Fruit fly (Drosophila melanogaster) whole organism, prepupa: Measurements from ENCODE around the gene CG14883.
A peak's percentile ranks its signal among the peaks of the same experiment; 100 is the strongest.

Experiments used
- CG11294 ChIP-seq: fragments of 200-800 bp; sonication (Bioruptor generic); IDR thresholded peaks from 2 replicates; pipeline ENCODE4 v1.3.6; 2022; ENCODE audit warnings: missing biosample characterization, missing genetic modification characterization
- CG11762 ChIP-seq: fragments of 200-800 bp; sonication (Bioruptor generic); optimal IDR thresholded peaks from 3 replicates; lab custom pipeline; 2016; ENCODE audit warnings: missing biosample characterization, missing genetic modification characterization; ENCODE audit not compliant: insufficient read depth
- CG11902 ChIP-seq: fragments of 200-800 bp; sonication (Bioruptor generic); optimal IDR thresholded peaks from 3 replicates; lab custom pipeline; 2016; ENCODE audit warnings: missing biosample characterization, missing genetic modification characterization
- CG15336 ChIP-seq: fragments of 200-800 bp; sonication (Bioruptor generic); IDR thresholded peaks from 2 replicates; pipeline ENCODE4 v1.3.6; 2022; ENCODE audit warnings: missing biosample characterization, missing genetic modification characterization
- CG1621 ChIP-seq: fragments of 200-800 bp; sonication (Bioruptor generic); optimal IDR thresholded peaks from 3 replicates; lab custom pipeline; 2018; ENCODE audit warnings: missing biosample characterization, mild to moderate bottlenecking, missing genetic modification characterization
- CG16779 ChIP-seq: fragments of 200-800 bp; sonication (Bioruptor generic); optimal IDR thresholded peaks from 3 replicates; lab custom pipeline; 2017; ENCODE audit warnings: missing biosample characterization, mild to moderate bottlenecking, missing genetic modification characterization
- CG3032 ChIP-seq: fragments of 200-800 bp; optimal IDR thresholded peaks from 2 replicates; lab custom pipeline; 2019; ENCODE audit warnings: missing biosample characterization, mild to moderate bottlenecking, missing genetic modification characterization, moderate library complexity
- CG31627 ChIP-seq: fragments of 200-800 bp; sonication (Bioruptor generic); optimal IDR thresholded peaks from 3 replicates; lab custom pipeline; 2016; ENCODE audit warnings: missing biosample characterization, missing genetic modification characterization
- CG34406 ChIP-seq: fragments of 200-800 bp; sonication (Bioruptor generic); optimal IDR thresholded peaks from 3 replicates; lab custom pipeline; 2016; ENCODE audit warnings: missing biosample characterization, missing genetic modification characterization
- CG4318 ChIP-seq: fragments of 200-800 bp; sonication (Bioruptor generic); optimal IDR thresholded peaks from 3 replicates; lab custom pipeline; 2017; ENCODE audit warnings: missing biosample characterization, mild to moderate bottlenecking, missing genetic modification characterization
- CG6163 ChIP-seq: fragments of 200-800 bp; sonication (Bioruptor generic); IDR thresholded peaks from 3 replicates; pipeline ENCODE4 v1.3.6; 2022; ENCODE audit warnings: missing biosample characterization, missing genetic modification characterization
- CG6276 ChIP-seq: fragments of 200-800 bp; sonication (Bioruptor generic); optimal IDR thresholded peaks from 2 replicates; lab custom pipeline; 2017; ENCODE audit warnings: missing biosample characterization, mild to moderate bottlenecking, missing genetic modification characterization
- CG6792 ChIP-seq: fragments of 200-800 bp; sonication (Bioruptor generic); optimal IDR thresholded peaks from 3 replicates; lab custom pipeline; 2016; ENCODE audit warnings: missing biosample characterization, missing genetic modification characterization
- CG6808 ChIP-seq: fragments of 200-800 bp; sonication (Bioruptor generic); optimal IDR thresholded peaks from 3 replicates; lab custom pipeline; 2017; ENCODE audit warnings: missing biosample characterization, missing genetic modification characterization, mild to moderate bottlenecking, moderate library complexity, missing genetic modification reagents
- CG7368 ChIP-seq: fragments of 200-800 bp; sonication (Bioruptor generic); optimal IDR thresholded peaks from 3 replicates; lab custom pipeline; 2016; ENCODE audit warnings: missing biosample characterization, missing genetic modification characterization
- CG8119 ChIP-seq: fragments of 200-800 bp; sonication (Bioruptor generic); IDR thresholded peaks from 3 replicates; pipeline ENCODE4 v1.3.6; 2022; ENCODE audit warnings: missing biosample characterization, missing genetic modification characterization
- CG8632 ChIP-seq: fragments of 200-800 bp; sonication (Bioruptor generic); optimal IDR thresholded peaks from 3 replicates; lab custom pipeline; 2016; ENCODE audit warnings: missing biosample characterization, missing genetic modification characterization
- CG9139 ChIP-seq: fragments of 200-800 bp; sonication (Bioruptor generic); optimal IDR thresholded peaks from 3 replicates; lab custom pipeline; 2017; ENCODE audit warnings: missing biosample characterization, mild to moderate bottlenecking, missing genetic modification characterization
- Eip75B ChIP-seq: fragments of 200-800 bp; sonication (Bioruptor generic); optimal IDR thresholded peaks from 3 replicates; lab custom pipeline; 2016; ENCODE audit warnings: missing biosample characterization, missing genetic modification characterization
- Eip78C ChIP-seq: fragments of 200-800 bp; sonication (Bioruptor generic); peaks from one replicate; lab custom pipeline; 2016; ENCODE audit warnings: missing biosample characterization, missing genetic modification characterization
- Eip93F ChIP-seq: fragments of 200-800 bp; sonication (Bioruptor generic); optimal IDR thresholded peaks from 2 replicates; lab custom pipeline; 2016; ENCODE audit warnings: missing biosample characterization, mild to moderate bottlenecking, missing genetic modification characterization
- Ets21C ChIP-seq: fragments of 200-800 bp; sonication (Bioruptor generic); optimal IDR thresholded peaks from 3 replicates; lab custom pipeline; 2016; ENCODE audit warnings: missing biosample characterization, missing genetic modification characterization
- Ets96B ChIP-seq: fragments of 200-800 bp; optimal IDR thresholded peaks from 2 replicates; lab custom pipeline; 2019; ENCODE audit warnings: missing biosample characterization, mild to moderate bottlenecking, missing genetic modification characterization, moderate library complexity
- Gug ChIP-seq: fragments of 200-800 bp; sonication (Bioruptor generic); IDR thresholded peaks from 2 replicates; pipeline ENCODE4 v1.3.6; 2022; ENCODE audit warnings: missing biosample characterization, missing genetic modification characterization
- Hr39 ChIP-seq: fragments of 200-800 bp; sonication (Bioruptor generic); optimal IDR thresholded peaks from 2 replicates; lab custom pipeline; 2016; ENCODE audit warnings: missing biosample characterization, missing genetic modification characterization
- Lpt ChIP-seq: fragments of 200-800 bp; sonication (Bioruptor generic); optimal IDR thresholded peaks from 3 replicates; lab custom pipeline; 2016; ENCODE audit warnings: missing biosample characterization, missing genetic modification characterization
- OdsH ChIP-seq: fragments of 200-800 bp; sonication (Bioruptor generic); optimal IDR thresholded peaks from 3 replicates; lab custom pipeline; 2016; ENCODE audit warnings: missing biosample characterization, missing genetic modification characterization
- Sox102F ChIP-seq: fragments of 200-800 bp; sonication (Bioruptor generic); optimal IDR thresholded peaks from 2 replicates; lab custom pipeline; 2016; ENCODE audit warnings: missing biosample characterization, mild to moderate bottlenecking, missing genetic modification characterization
- Sox14 ChIP-seq: fragments of 200-800 bp; sonication (Bioruptor generic); optimal IDR thresholded peaks from 3 replicates; lab custom pipeline; 2016; ENCODE audit warnings: missing biosample characterization, missing genetic modification characterization
- Sox15 ChIP-seq: fragments of 200-800 bp; sonication (Bioruptor generic); optimal IDR thresholded peaks from 3 replicates; lab custom pipeline; 2016; ENCODE audit warnings: missing biosample characterization, missing genetic modification characterization
- achi ChIP-seq: fragments of 200-800 bp; sonication (Bioruptor generic); optimal IDR thresholded peaks from 3 replicates; lab custom pipeline; 2016; ENCODE audit warnings: missing biosample characterization, missing genetic modification characterization
- acj6 ChIP-seq: fragments of 200-800 bp; sonication (Bioruptor generic); optimal IDR thresholded peaks from 3 replicates; lab custom pipeline; 2016; ENCODE audit warnings: missing biosample characterization, missing genetic modification characterization
- cyc ChIP-seq: fragments of 200-800 bp; sonication (Bioruptor generic); optimal IDR thresholded peaks from 3 replicates; lab custom pipeline; 2016; ENCODE audit warnings: missing biosample characterization, missing genetic modification characterization
- dsx ChIP-seq: fragments of 200-800 bp; optimal IDR thresholded peaks from 3 replicates; lab custom pipeline; 2019; ENCODE audit warnings: missing biosample characterization, mild to moderate bottlenecking, missing genetic modification characterization, moderate library complexity; ENCODE audit not compliant: poor library complexity, severe bottlenecking
- eg ChIP-seq: fragments of 200-800 bp; sonication (Bioruptor generic); IDR thresholded peaks from 3 replicates; pipeline ENCODE4 v1.3.6; 2022; ENCODE audit warnings: missing biosample characterization, missing genetic modification characterization
- esn ChIP-seq: fragments of 200-800 bp; sonication (Bioruptor generic); optimal IDR thresholded peaks from 2 replicates; lab custom pipeline; 2016; ENCODE audit warnings: missing biosample characterization, mild to moderate bottlenecking, missing genetic modification characterization, moderate library complexity
- fd59A ChIP-seq: fragments of 200-800 bp; sonication (Bioruptor generic); optimal IDR thresholded peaks from 2 replicates; lab custom pipeline; 2017; ENCODE audit warnings: missing biosample characterization, mild to moderate bottlenecking, missing genetic modification characterization, missing genetic modification reagents
- fkh ChIP-seq: fragments of 200-800 bp; sonication (Bioruptor generic); optimal IDR thresholded peaks from 3 replicates; lab custom pipeline; 2017; ENCODE audit warnings: missing biosample characterization, mild to moderate bottlenecking, missing genetic modification characterization, moderate library complexity
- lz ChIP-seq: fragments of 200-800 bp; sonication (Bioruptor generic); optimal IDR thresholded peaks from 3 replicates; lab custom pipeline; 2016; ENCODE audit warnings: missing biosample characterization, missing genetic modification characterization
- net ChIP-seq: fragments of 200-800 bp; sonication (Bioruptor generic); optimal IDR thresholded peaks from 3 replicates; lab custom pipeline; 2016; ENCODE audit warnings: missing biosample characterization, missing genetic modification characterization
- pdm3 ChIP-seq: fragments of 200-800 bp; sonication (Bioruptor generic); optimal IDR thresholded peaks from 3 replicates; lab custom pipeline; 2016; ENCODE audit warnings: missing biosample characterization, missing genetic modification characterization
- salr ChIP-seq, 2 experiments: fragments of 200-800 bp; sonication (Bioruptor generic); optimal IDR thresholded peaks; 3 replicates each; lab custom pipeline; 2016 to 2018; ENCODE audit warnings: missing biosample characterization in 2 of 2, missing genetic modification characterization in 2 of 2, mild to moderate bottlenecking in 1 of 2
- ss ChIP-seq, 2 experiments: fragments of 200-800 bp; sonication (Bioruptor generic); optimal IDR thresholded peaks; 2 replicates in 1 of 2; 3 replicates in 1 of 2; lab custom pipeline; 2017 to 2018; ENCODE audit warnings: mild to moderate bottlenecking in 2 of 2, missing biosample characterization in 2 of 2, missing genetic modification characterization in 2 of 2, moderate library complexity in 1 of 2
- topi ChIP-seq: fragments of 200-800 bp; sonication (Bioruptor generic); optimal IDR thresholded peaks from 3 replicates; lab custom pipeline; 2016; ENCODE audit warnings: missing biosample characterization, missing genetic modification characterization
- vri ChIP-seq: fragments of 200-800 bp; sonication (Bioruptor generic); optimal IDR thresholded peaks from 3 replicates; lab custom pipeline; 2016; ENCODE audit warnings: missing biosample characterization, mild to moderate bottlenecking, missing genetic modification characterization

The CG14883 gene

DNA sequence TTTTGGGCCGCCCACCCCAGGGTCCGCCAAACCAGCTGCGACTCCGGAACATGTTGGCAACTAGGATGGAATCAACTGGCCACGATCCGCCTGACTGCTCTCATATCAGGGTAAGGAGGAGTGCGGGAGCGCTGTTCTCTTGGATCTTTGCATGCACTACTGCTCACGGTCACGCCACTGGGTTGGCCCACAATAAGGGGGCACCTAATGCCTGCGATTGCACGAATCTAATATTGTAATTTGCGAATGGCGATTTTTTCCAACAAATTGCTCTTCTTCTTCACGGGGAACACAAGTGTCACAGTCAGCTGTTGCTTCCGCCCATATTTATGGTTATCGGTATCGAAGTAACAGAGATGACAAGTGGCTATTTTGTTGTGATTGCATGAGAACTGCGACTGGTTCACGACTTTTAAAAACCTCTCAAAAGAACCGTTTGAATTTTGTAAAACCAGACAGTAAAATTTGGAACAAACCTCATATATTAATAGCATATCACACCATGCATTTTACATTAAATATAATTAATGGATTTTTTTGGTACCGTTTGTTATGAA is 14.4 kb upstream of the CG14883 start, which contains the start of gene ema (continued):
- TF ChIP-seq net (no peak), Eip75B (GFP tag; lab: Kevin White, UChicago) (no peak), Sox102F (GFP tag; lab: Kevin White, UChicago) (no peak), achi (GFP tag; lab: Kevin White, UChicago) (peak; percentile 98), Ets21C (GFP tag; lab: Kevin White, UChicago) (no peak), lz (peak; percentile 14), esn (GFP tag; lab: Kevin White, UChicago) (peak; percentile 34), Ets96B (no peak), CG11294 (no peak)
- TF ChIP-seq, all 60 proteins: peak for 9

DNA sequence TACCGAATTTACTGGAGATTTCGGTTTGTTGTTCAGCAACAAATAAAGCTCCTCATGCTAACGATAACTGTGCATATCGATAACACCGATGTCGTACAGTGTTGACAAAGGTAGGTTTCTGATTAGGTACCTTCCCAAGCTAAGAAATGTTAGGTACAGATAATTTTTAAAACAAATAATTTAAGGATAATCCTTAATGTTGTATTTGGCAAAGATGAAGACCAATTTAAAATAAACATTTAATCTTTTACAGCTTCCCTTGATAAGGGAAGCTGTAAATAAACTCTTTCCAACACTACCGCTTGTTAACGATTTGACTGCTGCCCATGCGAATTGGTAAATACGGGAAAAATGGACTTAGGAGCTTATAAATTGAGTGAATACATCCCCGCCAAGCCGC is 12.9 kb upstream of the CG14883 start, which contains the start of the genes Ttc1 and CG14882:
Ttc1 (minus strand) TSS at position 71 of the 400 bp plus-strand sequence.
CG14882 (plus strand) TSS at position 271 of the 400 bp plus-strand sequence.
- TF ChIP-seq ss (GFP tag; optimal IDR thresholded peaks at IDR 0.05; lab: Kevin White, UChicago) (peak in 1 of 2 experiments; percentile 39), CG6276 (GFP tag; lab: Kevin White, UChicago) (no peak), cyc (GFP tag; lab: Kevin White, UChicago) (peak; percentile 72), pdm3 (GFP tag; lab: Kevin White, UChicago) (no peak), CG11294 (peak; percentile 72), CG6163 (GFP tag; lab: Robert Waterston, UW) (peak; percentile 89), Eip93F (GFP tag; lab: Kevin White, UChicago) (peak; percentile 61), Sox15 (GFP tag; lab: Kevin White, UChicago) (peak; percentile 69), CG16779 (no peak), CG4318 (GFP tag; lab: Kevin White, UChicago) (no peak), CG6792 (GFP tag; lab: Kevin White, UChicago) (peak; percentile 86), esn (GFP tag; lab: Kevin White, UChicago) (peak; percentile 92), topi (GFP tag; lab: Kevin White, UChicago) (peak; percentile 87), Eip78C (peak; percentile 95), salr (GFP tag; optimal IDR thresholded peaks at IDR 0.05; lab: Kevin White, UChicago) (peak; percentile 29 to 81), CG3032 (tag; lab: Kevin White, UChicago) (peak; percentile 67), Sox14 (peak; percentile 90), CG34406 (GFP tag; lab: Kevin White, UChicago) (peak; percentile 84), fkh (GFP tag; lab: Kevin White, UChicago) (no peak), CG6808 (GFP tag; lab: Kevin White, UChicago) (no peak), Ets96B (peak; percentile 81), OdsH (GFP tag; lab: Kevin White, UChicago) (peak; percentile 91), CG9139 (GFP tag; lab: Kevin White, UChicago) (peak; percentile 63), CG11902 (no peak), CG1621 (no peak), Gug (GFP tag; lab: Robert Waterston, UW) (peak; percentile 75), Eip75B (GFP tag; lab: Kevin White, UChicago) (peak; percentile 90), Lpt (GFP tag; lab: Kevin White, UChicago) (peak; percentile 57), CG31627 (GFP tag; lab: Kevin White, UChicago) (peak; percentile 87), Hr39 (GFP tag; lab: Kevin White, UChicago) (peak; percentile 87), vri (GFP tag; lab: Kevin White, UChicago) (peak; percentile 89), fd59A (GFP tag; lab: Kevin White, UChicago) (peak; percentile 49), CG8632 (peak; percentile 82), achi (GFP tag; lab: Kevin White, UChicago) (peak; percentile 88), CG11762 (no peak), dsx (GFP tag; lab: Kevin White, UChicago) (peak; percentile 81), acj6 (GFP tag; lab: Kevin White, UChicago) (peak; percentile 89), CG7368 (GFP tag; lab: Kevin White, UChicago) (no peak), CG8119 (GFP tag; lab: Robert Waterston, UW) (peak; percentile 90), eg (GFP tag; lab: Robert Waterston, UW) (peak; percentile 92), net (peak; percentile 88), CG15336 (GFP tag; lab: Robert Waterston, UW) (peak; percentile 94), lz (peak; percentile 88)
